Fruit fly (Drosophila melanogaster) whole organism, embryonic: ENCODE data around the gene r-cup.
A peak's percentile ranks its signal among the peaks of the same experiment; 100 is the strongest.

Source experiments
- Asciz ChIP-seq: fragments of 200-800 bp; sonication (Bioruptor generic); optimal IDR thresholded peaks from 2 replicates; lab custom pipeline; 2017; ENCODE audit warnings: missing biosample characterization, mild to moderate bottlenecking, missing genetic modification characterization, missing genetic modification reagents
- Awh ChIP-seq: fragments of 200-800 bp; sonication (Bioruptor generic); IDR thresholded peaks from 2 replicates; pipeline ENCODE4, ENCODE4 v1.3.6; 2022; ENCODE audit warnings: missing biosample characterization, missing genetic modification characterization
- CG10267 ChIP-seq: fragments of 200-800 bp; sonication (Bioruptor generic); optimal IDR thresholded peaks from 2 replicates; lab custom pipeline; 2018; ENCODE audit warnings: missing biosample characterization, mild to moderate bottlenecking, missing genetic modification characterization, moderate library complexity
- CG11398 ChIP-seq: fragments of 200-800 bp; sonication (Bioruptor generic); optimal IDR thresholded peaks from 2 replicates; lab custom pipeline; 2016; ENCODE audit warnings: missing biosample characterization, missing genetic modification characterization
- CG12299 ChIP-seq: fragments of 200-800 bp; sonication (Bioruptor generic); optimal IDR thresholded peaks from 2 replicates; lab custom pipeline; 2018; ENCODE audit warnings: missing biosample characterization, mild to moderate bottlenecking, missing genetic modification characterization
- CG14965 ChIP-seq: fragments of 200-800 bp; sonication (Bioruptor generic); optimal IDR thresholded peaks from 2 replicates; lab custom pipeline; 2016; ENCODE audit warnings: missing biosample characterization, missing genetic modification characterization, borderline replicate concordance
- CG15601 ChIP-seq: fragments of 200-800 bp; sonication (Bioruptor generic); optimal IDR thresholded peaks from 3 replicates; lab custom pipeline; 2019; ENCODE audit warnings: missing biosample characterization, mild to moderate bottlenecking, missing genetic modification characterization, moderate library complexity
- CG18011 ChIP-seq: fragments of 200-800 bp; sonication (Bioruptor generic); optimal IDR thresholded peaks from 2 replicates; lab custom pipeline; 2017; ENCODE audit warnings: missing biosample characterization, missing genetic modification characterization, mild to moderate bottlenecking, moderate library complexity, missing genotype
- CG1832 ChIP-seq: fragments of 200-800 bp; sonication (Bioruptor generic); optimal IDR thresholded peaks from 2 replicates; lab custom pipeline; 2017; ENCODE audit warnings: missing biosample characterization, mild to moderate bottlenecking, missing genetic modification characterization, inconsistent platforms
- CG2678 ChIP-seq: fragments of 200-800 bp; sonication (Bioruptor generic); optimal IDR thresholded peaks from 3 replicates; lab custom pipeline; 2019; ENCODE audit warnings: missing biosample characterization, mild to moderate bottlenecking, missing genetic modification characterization, moderate library complexity
- CG31224 ChIP-seq: fragments of 200-800 bp; sonication (Bioruptor generic); IDR thresholded peaks from 2 replicates; pipeline ENCODE4 v1.3.6; 2022; ENCODE audit warnings: missing biosample characterization, missing genetic modification characterization
- CG33557 ChIP-seq: fragments of 200-800 bp; sonication (Bioruptor generic); optimal IDR thresholded peaks from 2 replicates; lab custom pipeline; 2019; ENCODE audit warnings: missing biosample characterization, mild to moderate bottlenecking, missing genetic modification characterization, moderate library complexity
- CG3726 ChIP-seq: fragments of 200-800 bp; sonication (Bioruptor generic); IDR thresholded peaks from 3 replicates; pipeline ENCODE4, ENCODE4 v1.3.6; 2022; ENCODE audit warnings: missing biosample characterization, missing genetic modification characterization
- CG4360 ChIP-seq: fragments of 200-800 bp; sonication (Bioruptor generic); IDR thresholded peaks from 2 replicates; pipeline ENCODE4 v1.3.6; 2022; ENCODE audit warnings: missing biosample characterization, missing genetic modification characterization
- CG4404 ChIP-seq: fragments of 200-800 bp; sonication (Bioruptor generic); IDR thresholded peaks from 2 replicates; pipeline ENCODE4 v1.3.6; 2022; ENCODE audit warnings: missing biosample characterization, missing genetic modification characterization
- CG4854 ChIP-seq: fragments of 200-800 bp; sonication (Bioruptor generic); optimal IDR thresholded peaks from 2 replicates; lab custom pipeline; 2016; ENCODE audit warnings: missing biosample characterization, missing genetic modification characterization, inconsistent platforms
- CG6791 ChIP-seq: fragments of 200-800 bp; sonication (Bioruptor generic); IDR thresholded peaks from 3 replicates; pipeline ENCODE4 v1.3.6; 2022; ENCODE audit warnings: missing biosample characterization, missing genetic modification characterization; ENCODE audit not compliant: partially characterized antibody
- CG7963 ChIP-seq: fragments of 200-800 bp; sonication (Bioruptor generic); IDR thresholded peaks from 3 replicates; pipeline ENCODE4 v1.3.6; 2022; ENCODE audit warnings: missing biosample characterization, missing genetic modification characterization; ENCODE audit not compliant: partially characterized antibody
- D ChIP-seq, 2 experiments: fragments of 200-800 bp in 1 of 2; fragments of >200 bp in 1 of 2; sonication (Bioruptor generic) in 1 of 2; optimal IDR thresholded peaks; 2 replicates in 1 of 2; 3 replicates in 1 of 2; lab custom pipeline; 2017; ENCODE audit warnings: mild to moderate bottlenecking in 1 of 2, missing biosample characterization in 1 of 2, missing genetic modification characterization in 1 of 2, missing genetic modification reagents in 1 of 2
- Dbx ChIP-seq: fragments of 200-800 bp; sonication (Bioruptor generic); IDR thresholded peaks from 3 replicates; pipeline ENCODE4 v1.3.6; 2022; ENCODE audit warnings: missing biosample characterization, missing genetic modification characterization
- Deaf1 ChIP-seq: fragments of 200-800 bp; optimal IDR thresholded peaks from 3 replicates; lab custom pipeline; 2019; ENCODE audit warnings: missing biosample characterization, mild to moderate bottlenecking, missing genetic modification characterization, moderate library complexity
- Dip2 ChIP-seq: fragments of 200-800 bp; sonication (Bioruptor generic); IDR thresholded peaks from 2 replicates; pipeline ENCODE4 v1.3.6; 2022; ENCODE audit warnings: missing biosample characterization, missing genetic modification characterization
- Kr ChIP-seq: fragments of 200-800 bp; sonication (Bioruptor generic); optimal IDR thresholded peaks from 2 replicates; lab custom pipeline; 2017; ENCODE audit warnings: missing biosample characterization, mild to moderate bottlenecking, missing genetic modification characterization
- Neu2 ChIP-seq: fragments of 200-800 bp; sonication (Bioruptor generic); optimal IDR thresholded peaks from 3 replicates; lab custom pipeline; 2016; ENCODE audit warnings: missing biosample characterization, missing genetic modification characterization, borderline replicate concordance
- Opbp ChIP-seq: fragments of 200-800 bp; sonication (Bioruptor generic); IDR thresholded peaks from 3 replicates; pipeline ENCODE4 v1.3.6; 2022; ENCODE audit warnings: missing biosample characterization, missing genetic modification characterization; ENCODE audit not compliant: partially characterized antibody
- Scr ChIP-seq: fragments of 200-800 bp; sonication (Bioruptor generic); IDR thresholded peaks from 2 replicates; pipeline ENCODE4 v1.3.6; 2022; ENCODE audit warnings: missing biosample characterization, missing genetic modification characterization; ENCODE audit not compliant: partially characterized antibody
- Trl ChIP-seq, 3 experiments: fragments of >200 bp in 2 of 3; fragments of 200-800 bp in 1 of 3; sonication (Bioruptor generic) in 1 of 3; optimal IDR thresholded peaks; 2 replicates in 1 of 3; 3 replicates in 2 of 3; lab custom pipeline; 2016 to 2017; ENCODE audit warnings: missing biosample characterization in 1 of 3, missing genetic modification characterization in 1 of 3
- ash1 ChIP-seq: fragments of 200-800 bp; sonication (Bioruptor generic); optimal IDR thresholded peaks from 2 replicates; lab custom pipeline; 2018; ENCODE audit warnings: missing biosample characterization, mild to moderate bottlenecking, missing genetic modification characterization
- br ChIP-seq: fragments of >200 bp; optimal IDR thresholded peaks from 2 replicates; lab custom pipeline; 2017
- cato ChIP-seq: fragments of 200-800 bp; sonication (Bioruptor generic); optimal IDR thresholded peaks from 2 replicates; lab custom pipeline; 2016; ENCODE audit warnings: missing biosample characterization, missing genetic modification characterization, borderline replicate concordance
- chif ChIP-seq, 2 experiments: fragments of 200-800 bp; sonication (Bioruptor generic); optimal IDR thresholded peaks; 3 replicates each; lab custom pipeline; 2016; ENCODE audit warnings: missing biosample characterization in 2 of 2, missing genetic modification characterization in 2 of 2
- chn ChIP-seq: fragments of 200-800 bp; sonication (Bioruptor generic); optimal IDR thresholded peaks from 2 replicates; lab custom pipeline; 2016; ENCODE audit warnings: missing biosample characterization, missing genetic modification characterization
- croc ChIP-seq: fragments of 200-800 bp; sonication (Bioruptor generic); conservative IDR thresholded peaks from 3 replicates; pipeline ENCODE4 v1.3.6; 2022; ENCODE audit warnings: missing biosample characterization, missing genetic modification characterization
- dpn ChIP-seq, 2 experiments: fragments of 200-800 bp; sonication (Bioruptor generic); optimal IDR thresholded peaks; 3 replicates each; lab custom pipeline; 2016; ENCODE audit warnings: missing biosample characterization in 2 of 2, missing genetic modification characterization in 2 of 2
- fd3F ChIP-seq: fragments of 200-800 bp; sonication (Bioruptor generic); optimal IDR thresholded peaks from 2 replicates; lab custom pipeline; 2018; ENCODE audit warnings: missing biosample characterization, mild to moderate bottlenecking, missing genetic modification characterization, moderate library complexity
- hbn ChIP-seq: fragments of 200-800 bp; sonication (Bioruptor generic); IDR thresholded peaks from 2 replicates; pipeline ENCODE4 v1.3.6; 2022; ENCODE audit warnings: missing biosample characterization, missing genetic modification characterization; ENCODE audit not compliant: partially characterized antibody
- kah ChIP-seq: fragments of 200-800 bp; sonication (Bioruptor generic); optimal IDR thresholded peaks from 2 replicates; lab custom pipeline; 2018; ENCODE audit warnings: missing biosample characterization, mild to moderate bottlenecking, missing genetic modification characterization
- lbe ChIP-seq: fragments of 200-800 bp; sonication (Bioruptor generic); optimal IDR thresholded peaks from 2 replicates; lab custom pipeline; 2016; ENCODE audit warnings: missing biosample characterization, mild to moderate bottlenecking, missing genetic modification characterization
- luna ChIP-seq: fragments of 200-800 bp; sonication (Bioruptor generic); optimal IDR thresholded peaks from 2 replicates; lab custom pipeline; 2016; ENCODE audit warnings: missing biosample characterization, missing genetic modification characterization
- mam ChIP-seq: fragments of 200-800 bp; sonication (Bioruptor generic); optimal IDR thresholded peaks from 3 replicates; lab custom pipeline; 2016; ENCODE audit warnings: missing biosample characterization, missing genetic modification characterization
- org-1 ChIP-seq: fragments of 200-800 bp; sonication (Bioruptor generic); optimal IDR thresholded peaks from 2 replicates; lab custom pipeline; 2017; ENCODE audit warnings: missing biosample characterization, missing genetic modification characterization
- salm ChIP-seq: fragments of 200-800 bp; sonication (Bioruptor generic); optimal IDR thresholded peaks from 2 replicates; lab custom pipeline; 2018; ENCODE audit warnings: missing biosample characterization, mild to moderate bottlenecking, missing genetic modification characterization
- sens ChIP-seq: fragments of 200-800 bp; sonication (Bioruptor generic); peaks from one replicate; lab custom pipeline; 2016; ENCODE audit warnings: missing biosample characterization, missing genetic modification characterization
- seq ChIP-seq: fragments of 200-800 bp; sonication (Bioruptor generic); IDR thresholded peaks from 2 replicates; pipeline ENCODE4 v1.3.6; 2022; ENCODE audit warnings: missing biosample characterization, missing genetic modification characterization
- tap ChIP-seq: fragments of 200-800 bp; optimal IDR thresholded peaks from 3 replicates; lab custom pipeline; 2019; ENCODE audit warnings: missing biosample characterization, mild to moderate bottlenecking, missing genetic modification characterization, moderate library complexity
- tio ChIP-seq: fragments of 200-800 bp; sonication (Bioruptor generic); optimal IDR thresholded peaks from 2 replicates; lab custom pipeline; 2017; ENCODE audit warnings: missing biosample characterization, missing genetic modification characterization, inconsistent platforms
- trem ChIP-seq: fragments of 200-800 bp; optimal IDR thresholded peaks from 3 replicates; lab custom pipeline; 2019; ENCODE audit warnings: missing biosample characterization, mild to moderate bottlenecking, missing genetic modification characterization, moderate library complexity
- vnd ChIP-seq: fragments of 200-800 bp; sonication (Bioruptor generic); IDR thresholded peaks from 3 replicates; pipeline ENCODE4 v1.3.6; 2022; ENCODE audit warnings: missing biosample characterization, missing genetic modification characterization; ENCODE audit not compliant: partially characterized antibody
- wek ChIP-seq: fragments of 200-800 bp; sonication (Bioruptor generic); optimal IDR thresholded peaks from 3 replicates; lab custom pipeline; 2018; ENCODE audit warnings: missing biosample characterization, mild to moderate bottlenecking, missing genetic modification characterization, moderate library complexity
- wor ChIP-seq: fragments of 200-800 bp; sonication (Bioruptor generic); IDR thresholded peaks from 2 replicates; pipeline ENCODE4 v1.3.6; 2022; ENCODE audit warnings: missing biosample characterization, missing genetic modification characterization

r-cup gene

DNA sequence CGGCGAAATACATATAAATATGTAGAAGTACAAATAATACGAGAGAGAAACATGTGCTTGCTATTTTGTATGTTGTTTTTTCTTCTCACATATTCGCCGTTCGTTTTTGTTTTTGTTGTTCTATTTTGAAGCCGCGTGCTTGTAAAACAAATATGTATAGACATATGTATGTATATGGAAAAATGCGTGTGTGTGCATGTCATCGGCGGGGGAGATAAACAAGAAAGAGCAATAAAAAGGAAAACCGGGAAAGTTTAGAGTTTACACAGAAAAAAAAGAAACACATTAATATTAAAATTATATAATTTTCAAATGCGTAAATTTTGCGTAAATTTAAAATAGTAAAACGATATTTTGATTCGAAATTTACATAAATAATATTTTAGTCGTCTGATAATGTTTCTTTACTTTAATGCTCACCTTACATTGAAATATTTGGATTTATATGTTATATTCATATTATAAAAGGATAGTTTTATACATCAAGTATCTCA lies 19.8 kb upstream of the r-cup start (continued):
- no peak for TF ChIP-seq vnd
- no peak for TF ChIP-seq CG3726 (GFP tag; lab: Robert Waterston, UW)
- no peak for TF ChIP-seq ash1 (GFP tag; lab: Kevin White, UChicago)
- TF ChIP-seq fd3F = no peak
- TF ChIP-seq salm (tag; lab: Kevin White, UChicago) = no peak
- TF ChIP-seq CG4360 (GFP tag; lab: Robert Waterston, UW) = peak; percentile 36; the same call in 1 of the 2 replicates
- TF ChIP-seq CG2678 (tag; lab: Kevin White, UChicago) = peak; percentile 50
- no peak for TF ChIP-seq CG7963 (GFP tag; lab: Robert Waterston, UW)
- TF ChIP-seq CG31224 (GFP tag; lab: Robert Waterston, UW) = no peak
- TF ChIP-seq CG14965 = no peak
- no peak for TF ChIP-seq cato (GFP tag; lab: Kevin White, UChicago)
- no peak for TF ChIP-seq Opbp (GFP tag; lab: Robert Waterston, UW)
- TF ChIP-seq CG4404 = no peak
- no peak for TF ChIP-seq Dip2
- peak; percentile 15 for TF ChIP-seq trem (tag; lab: Kevin White, UChicago)
- TF ChIP-seq Deaf1 (tag; lab: Kevin White, UChicago) = peak; percentile 72
- TF ChIP-seq sens (GFP tag; lab: Kevin White, UChicago) = no peak
- TF ChIP-seq Kr (GFP tag; lab: Kevin White, UChicago) = no peak
- no peak for TF ChIP-seq chn (GFP tag; lab: Kevin White, UChicago)
- no peak for TF ChIP-seq luna (GFP tag; lab: Kevin White, UChicago)
- TF ChIP-seq lbe (GFP tag; lab: Kevin White, UChicago) = no peak
- TF ChIP-seq CG1832 (GFP tag; lab: Kevin White, UChicago) = no peak
- no peak for TF ChIP-seq CG12299 (tag; lab: Kevin White, UChicago)
- peak; percentile 39 for TF ChIP-seq CG10267 (tag; lab: Kevin White, UChicago)
- no peak for TF ChIP-seq CG4854 (GFP tag; lab: Kevin White, UChicago)
- TF ChIP-seq Neu2 (GFP tag; lab: Kevin White, UChicago) = no peak
- TF ChIP-seq Asciz (GFP tag; lab: Kevin White, UChicago) = no peak
- no peak for TF ChIP-seq wek (GFP tag; lab: Kevin White, UChicago)
- no peak for TF ChIP-seq CG11398 (GFP tag; lab: Kevin White, UChicago)
- no peak for TF ChIP-seq br
- TF ChIP-seq tio (GFP tag; lab: Kevin White, UChicago) = no peak
- no peak for TF ChIP-seq tap (tag; lab: Kevin White, UChicago)
- no peak for TF ChIP-seq dpn (GFP tag; optimal IDR thresholded peaks at IDR 0.05; lab: Kevin White, UChicago)
- TF ChIP-seq wor (GFP tag; lab: Robert Waterston, UW) = no peak
- no peak for TF ChIP-seq org-1 (GFP tag; lab: Kevin White, UChicago)
- no peak for TF ChIP-seq Trl (optimal IDR thresholded peaks at IDR 0.05; lab: Kevin White, UChicago)
- TF ChIP-seq Trl (GFP tag; optimal IDR thresholded peaks at IDR 0.05; lab: Kevin White, UChicago) = no peak
- peak; percentile 18 for TF ChIP-seq CG15601
- TF ChIP-seq Dbx = no peak
- no peak for TF ChIP-seq hbn (GFP tag; lab: Robert Waterston, UW)
- no peak for TF ChIP-seq CG6791
- no peak for TF ChIP-seq Awh
- TF ChIP-seq D (optimal IDR thresholded peaks at IDR 0.05; lab: Kevin White, UChicago) = no peak
- TF ChIP-seq D (GFP tag; optimal IDR thresholded peaks at IDR 0.05; lab: Kevin White, UChicago) = no peak
- no peak for TF ChIP-seq CG33557 (GFP tag; lab: Kevin White, UChicago)
- TF ChIP-seq chif (GFP tag; optimal IDR thresholded peaks at IDR 0.05; lab: Kevin White, UChicago) = no peak
- TF ChIP-seq Scr (GFP tag; lab: Robert Waterston, UW) = no peak
- no peak for TF ChIP-seq croc (GFP tag; lab: Robert Waterston, UW)
- no peak for TF ChIP-seq CG18011 (GFP tag; lab: Kevin White, UChicago)
- no peak for TF ChIP-seq seq (GFP tag; lab: Robert Waterston, UW)
- no peak for TF ChIP-seq mam (GFP tag; lab: Kevin White, UChicago)
- TF ChIP-seq kah (GFP tag; lab: Kevin White, UChicago) = no peak
